Worm (Caenorhabditis elegans) whole organism, young adult: ENCODE data around the gene T13F3.8.

Source experiments
- B0019.2 ChIP-seq: fragments of 200-800 bp; sonication (Bioruptor generic); conservative IDR thresholded peaks from 2 replicates; pipeline ENCODE4 v1.3.6; 2022; ENCODE audit warnings: missing genetic modification reagents, missing genetic modification characterization, missing compliant biosample characterization
- B0035.1 ChIP-seq: sonication (generic microtip); optimal IDR thresholded peaks from 2 replicates; lab custom pipeline; 2016; ENCODE audit warnings: missing genetic modification characterization, mild to moderate bottlenecking, missing compliant biosample characterization, missing genotype, missing genetic modification reagents
- C17E4.6 ChIP-seq: fragments of 200-800 bp; sonication (Bioruptor generic); IDR thresholded peaks from 2 replicates; pipeline ENCODE4 v1.3.6; 2022; ENCODE audit warnings: missing genetic modification reagents, missing genetic modification characterization, missing compliant biosample characterization
- F22D6.2 ChIP-seq: sonication (generic microtip); optimal IDR thresholded peaks from 2 replicates; lab custom pipeline; 2016; ENCODE audit warnings: mild to moderate bottlenecking, missing genetic modification characterization, missing compliant biosample characterization
- F55B11.4 ChIP-seq: sonication (generic microtip); optimal IDR thresholded peaks from 2 replicates; lab custom pipeline; 2016; ENCODE audit warnings: missing compliant biosample characterization, missing genetic modification characterization, borderline replicate concordance; ENCODE audit not compliant: insufficient read depth
- T07F8.4 ChIP-seq: sonication (generic microtip); optimal IDR thresholded peaks from 2 replicates; lab custom pipeline; 2016; ENCODE audit warnings: mild to moderate bottlenecking, missing genetic modification characterization, moderate library complexity, missing compliant biosample characterization
- Y53G8AR.9 ChIP-seq: fragments of 200-800 bp; sonication (Bioruptor generic); conservative IDR thresholded peaks from 2 replicates; pipeline ENCODE4 v1.3.6; 2022; ENCODE audit warnings: missing genetic modification reagents, missing genetic modification characterization, missing compliant biosample characterization
- akir-1 ChIP-seq: fragments of 200-800 bp; sonication (Bioruptor generic); optimal IDR thresholded peaks from 2 replicates; lab custom pipeline; 2018; ENCODE audit warnings: mild to moderate bottlenecking, missing genetic modification characterization, moderate library complexity, missing compliant biosample characterization
- ama-1 ChIP-seq, 3 experiments: fragments of 150-350 bp in 1 of 3; sonication (generic microtip) in 2 of 3; optimal IDR thresholded peaks; 2 replicates each; lab custom pipeline; 2014 to 2018; ENCODE audit warnings: missing biosample characterization in 2 of 3, missing genetic modification characterization in 2 of 3, missing genetic modification reagents in 2 of 3
- aptf-3 ChIP-seq: fragments of 200-800 bp; sonication (Bioruptor generic); IDR thresholded peaks from 2 replicates; pipeline ENCODE4 v1.3.6; 2022; ENCODE audit warnings: missing genetic modification characterization, missing compliant biosample characterization
- athp-1 ChIP-seq: sonication (generic microtip); optimal IDR thresholded peaks from 2 replicates; lab custom pipeline; 2017; ENCODE audit warnings: mild to moderate bottlenecking, missing genetic modification characterization, missing compliant biosample characterization
- attf-3 ChIP-seq: fragments of 200-800 bp; sonication (Bioruptor generic); conservative IDR thresholded peaks from 2 replicates; pipeline ENCODE4 v1.3.6; 2022; ENCODE audit warnings: missing genetic modification reagents, missing genetic modification characterization, missing compliant biosample characterization
- attf-5 ChIP-seq: fragments of 200-800 bp; sonication (Bioruptor generic); optimal IDR thresholded peaks from 2 replicates; lab custom pipeline; 2018; ENCODE audit warnings: mild to moderate bottlenecking, missing genetic modification characterization, missing compliant biosample characterization
- attf-6 ChIP-seq: fragments of 200-800 bp; sonication (Bioruptor generic); IDR thresholded peaks from 2 replicates; pipeline ENCODE4 v1.3.6; 2022; ENCODE audit warnings: missing genetic modification reagents, missing genetic modification characterization, missing compliant biosample characterization
- bed-1 ChIP-seq: fragments of 200-800 bp; sonication (Bioruptor generic); IDR thresholded peaks from 2 replicates; pipeline ENCODE4 v1.3.6; 2022; ENCODE audit warnings: missing genetic modification reagents, missing genetic modification characterization, missing compliant biosample characterization
- ceh-100 ChIP-seq: fragments of 200-800 bp; sonication (Bioruptor generic); IDR thresholded peaks from 2 replicates; pipeline ENCODE4 v1.3.6; 2022; ENCODE audit warnings: missing genetic modification reagents, missing genetic modification characterization, missing compliant biosample characterization
- ceh-40 ChIP-seq: fragments of 200-800 bp; sonication (Bioruptor generic); IDR thresholded peaks from 2 replicates; pipeline ENCODE4 v1.3.6; 2022; ENCODE audit warnings: missing genetic modification characterization, missing compliant biosample characterization
- ceh-91 ChIP-seq: fragments of 200-800 bp; sonication (Bioruptor generic); IDR thresholded peaks from 2 replicates; pipeline ENCODE4 v1.3.6; 2022; ENCODE audit warnings: missing genetic modification reagents, missing genetic modification characterization, missing compliant biosample characterization
- chd-7 ChIP-seq: sonication (generic microtip); optimal IDR thresholded peaks from 2 replicates; lab custom pipeline; 2016; ENCODE audit warnings: mild to moderate bottlenecking, missing genetic modification characterization, moderate library complexity, missing compliant biosample characterization
- dox-1 ChIP-seq: fragments of 200-800 bp; sonication (Bioruptor generic); IDR thresholded peaks from 2 replicates; pipeline ENCODE4 v1.3.6; 2022; ENCODE audit warnings: missing genetic modification reagents, missing genetic modification characterization, missing compliant biosample characterization
- efl-1 ChIP-seq: fragments of 150-350 bp; optimal IDR thresholded peaks from 2 replicates; lab custom pipeline; 2014; ENCODE audit warnings: missing biosample characterization, missing genetic modification reagents, missing genetic modification characterization
- egl-18 ChIP-seq: fragments of 200-800 bp; sonication (Bioruptor generic); IDR thresholded peaks from 2 replicates; pipeline ENCODE4 v1.3.6; 2022; ENCODE audit warnings: missing genetic modification reagents, missing genetic modification characterization, missing compliant biosample characterization
- ets-4 ChIP-seq: fragments of 200-800 bp; sonication (Bioruptor generic); optimal IDR thresholded peaks from 2 replicates; lab custom pipeline; 2018; ENCODE audit warnings: mild to moderate bottlenecking, missing genetic modification characterization, missing compliant biosample characterization
- hlh-12 ChIP-seq: sonication (generic microtip); optimal IDR thresholded peaks from 2 replicates; lab custom pipeline; 2016; ENCODE audit warnings: missing genetic modification characterization, missing compliant biosample characterization
- hlh-26 ChIP-seq: fragments of 200-800 bp; sonication (Bioruptor generic); conservative IDR thresholded peaks from 2 replicates; pipeline ENCODE4 v1.3.6; 2022; ENCODE audit warnings: missing genetic modification reagents, missing genetic modification characterization, missing compliant biosample characterization
- hrde-1 ChIP-seq: sonication (generic microtip); optimal IDR thresholded peaks from 2 replicates; lab custom pipeline; 2016; ENCODE audit warnings: missing genetic modification characterization, mild to moderate bottlenecking, missing compliant biosample characterization, moderate library complexity, missing genotype, missing genetic modification reagents, borderline replicate concordance
- lag-1 ChIP-seq: fragments of 200-800 bp; sonication (Bioruptor generic); IDR thresholded peaks from 2 replicates; pipeline ENCODE4 v1.3.6; 2022; ENCODE audit warnings: missing genetic modification reagents, missing genetic modification characterization, missing compliant biosample characterization
- let-607 ChIP-seq, 2 experiments: fragments of 200-800 bp in 1 of 2; sonication (Bioruptor generic) in 1 of 2; sonication (generic microtip) in 1 of 2; optimal IDR thresholded peaks; 2 replicates each; lab custom pipeline; 2016 to 2018; ENCODE audit warnings: mild to moderate bottlenecking in 2 of 2, missing compliant biosample characterization in 2 of 2, missing genetic modification characterization in 2 of 2, moderate library complexity in 2 of 2, missing genotype in 1 of 2
- lsl-1 ChIP-seq: fragments of 200-800 bp; sonication (Bioruptor generic); optimal IDR thresholded peaks from 2 replicates; lab custom pipeline; 2018; ENCODE audit warnings: mild to moderate bottlenecking, missing genetic modification characterization, moderate library complexity, missing compliant biosample characterization
- madf-10 ChIP-seq: sonication (generic microtip); optimal IDR thresholded peaks from 2 replicates; lab custom pipeline; 2016; ENCODE audit warnings: mild to moderate bottlenecking, missing genetic modification characterization, missing compliant biosample characterization
- madf-6 ChIP-seq: fragments of 200-800 bp; sonication (Bioruptor generic); IDR thresholded peaks from 2 replicates; pipeline ENCODE4 v1.3.6; 2022; ENCODE audit warnings: missing genetic modification reagents, missing genetic modification characterization, missing compliant biosample characterization
- nfya-1 ChIP-seq: sonication (generic microtip); optimal IDR thresholded peaks from 2 replicates; lab custom pipeline; 2017; ENCODE audit warnings: antibody characterized with exemption, missing compliant biosample characterization, missing genetic modification characterization, borderline replicate concordance; ENCODE audit not compliant: insufficient read depth
- nfya-2 ChIP-seq: fragments of 200-800 bp; sonication (Bioruptor generic); IDR thresholded peaks from 2 replicates; pipeline ENCODE4 v1.3.6; 2022; ENCODE audit warnings: missing genetic modification reagents, missing genetic modification characterization, missing compliant biosample characterization
- pha-4 ChIP-seq: fragments of 150-350 bp; sonication (generic microtip); optimal IDR thresholded peaks from 2 replicates; lab custom pipeline; 2014; ENCODE audit warnings: missing biosample characterization, missing genetic modification reagents, missing genetic modification characterization
- repo-1 ChIP-seq: sonication (generic microtip); optimal IDR thresholded peaks from 2 replicates; lab custom pipeline; 2017; ENCODE audit warnings: mild to moderate bottlenecking, missing genetic modification characterization, missing compliant biosample characterization
- rpc-1 ChIP-seq, 2 experiments: fragments of 150-350 bp in 1 of 2; sonication (generic microtip) in 1 of 2; optimal IDR thresholded peaks; 2 replicates each; lab custom pipeline; 2014 to 2018; ENCODE audit warnings: missing biosample characterization in 1 of 2, missing genetic modification characterization in 1 of 2, missing genetic modification reagents in 1 of 2, missing genotype in 1 of 2
- sdz-38 ChIP-seq: sonication (generic microtip); optimal IDR thresholded peaks from 2 replicates; lab custom pipeline; 2016; ENCODE audit warnings: missing genotype, missing genetic modification characterization, missing compliant biosample characterization
- snpc-1.3 ChIP-seq: sonication (generic microtip); optimal IDR thresholded peaks from 2 replicates; lab custom pipeline; 2017; ENCODE audit warnings: missing genetic modification characterization, mild to moderate bottlenecking, missing compliant biosample characterization, antibody characterized with exemption, moderate library complexity, missing genotype, missing genetic modification reagents; ENCODE audit not compliant: insufficient read depth
- snpc-3.4 ChIP-seq: sonication (generic microtip); optimal IDR thresholded peaks from 2 replicates; lab custom pipeline; 2017; ENCODE audit warnings: missing genetic modification characterization, mild to moderate bottlenecking, missing compliant biosample characterization, antibody characterized with exemption, moderate library complexity, missing genotype, missing genetic modification reagents
- sptf-2 ChIP-seq: fragments of 200-800 bp; sonication (Bioruptor generic); optimal IDR thresholded peaks from 2 replicates; lab custom pipeline; 2018; ENCODE audit warnings: mild to moderate bottlenecking, missing genetic modification characterization, missing compliant biosample characterization
- unc-62 ChIP-seq: fragments of 150-350 bp; optimal IDR thresholded peaks from 2 replicates; lab custom pipeline; 2014; ENCODE audit warnings: missing biosample characterization, missing genetic modification reagents, missing genetic modification characterization
- zfh-2 ChIP-seq: fragments of 200-800 bp; sonication (Bioruptor generic); conservative IDR thresholded peaks from 2 replicates; pipeline ENCODE4 v1.3.6; 2022; ENCODE audit warnings: missing genetic modification reagents, missing genetic modification characterization, missing compliant biosample characterization
- ztf-18 ChIP-seq: sonication (generic microtip); optimal IDR thresholded peaks from 2 replicates; lab custom pipeline; 2016; ENCODE audit warnings: missing genotype, mild to moderate bottlenecking, missing genetic modification characterization, missing compliant biosample characterization
- ztf-22 ChIP-seq: fragments of 200-800 bp; sonication (Bioruptor generic); optimal IDR thresholded peaks from 2 replicates; lab custom pipeline; 2018; ENCODE audit warnings: mild to moderate bottlenecking, missing genetic modification characterization, moderate library complexity, missing compliant biosample characterization
- ztf-26 ChIP-seq: sonication (generic microtip); optimal IDR thresholded peaks from 2 replicates; lab custom pipeline; 2017; ENCODE audit warnings: missing genetic modification characterization, missing compliant biosample characterization
- ztf-28 ChIP-seq: fragments of 200-800 bp; sonication (Bioruptor generic); IDR thresholded peaks from 2 replicates; pipeline ENCODE4 v1.3.6; 2022; ENCODE audit warnings: missing genetic modification reagents, missing genetic modification characterization, missing compliant biosample characterization
- ztf-6 ChIP-seq: fragments of 200-800 bp; sonication (Bioruptor generic); IDR thresholded peaks from 2 replicates; pipeline ENCODE4 v1.3.6; 2022; ENCODE audit warnings: missing genetic modification reagents, missing genetic modification characterization, missing compliant biosample characterization

T13F3.8 gene

DNA sequence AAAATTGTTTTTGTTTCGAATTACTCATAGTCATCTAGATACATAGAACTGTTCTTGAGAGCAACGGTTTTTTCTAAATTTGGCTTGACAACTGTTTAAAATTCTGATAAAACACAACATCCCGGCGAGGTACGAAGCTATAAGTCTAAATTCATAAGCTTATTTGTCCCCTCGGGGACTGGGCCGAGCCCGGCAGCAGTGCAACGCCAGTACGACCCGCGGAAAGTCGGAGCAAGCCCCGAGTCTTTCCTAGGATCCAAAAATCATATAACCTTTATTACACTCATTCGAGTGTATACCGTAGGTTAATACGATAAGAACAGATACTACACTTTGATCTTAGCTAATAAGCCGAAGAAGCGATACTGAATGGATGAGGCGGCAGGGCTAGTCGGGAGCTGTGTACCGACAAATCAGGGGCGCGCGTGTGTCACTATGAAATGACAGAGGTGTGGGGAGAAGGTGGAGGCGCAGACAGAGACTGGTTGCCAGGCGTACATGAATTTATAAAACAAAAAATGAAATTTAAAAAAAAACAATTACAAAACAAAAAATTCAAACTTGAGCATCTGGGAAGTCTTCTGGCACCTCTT, 44.0 kb upstream of the T13F3.8 start (continued):
- TF ChIP-seq akir-1 (no peak), snpc-3.4 (tag; lab: Kevin White, UChicago) (peak; percentile 74), attf-5 (GFP tag; lab: Kevin White, UChicago) (no peak), nfya-2 (GFP tag; lab: Robert Waterston, UW) (no peak), athp-1 (tag; lab: Kevin White, UChicago) (no peak), hlh-12 (no peak), Y53G8AR.9 (GFP tag; lab: Robert Waterston, UW) (0 out of 2 replicates have a peak, but pooled peaks have one; percentile 44), hlh-26 (GFP tag; lab: Robert Waterston, UW) (no peak), chd-7 (tag; lab: Kevin White, UChicago) (no peak), ceh-91 (no peak), C17E4.6 (GFP tag; lab: Robert Waterston, UW) (no peak), F55B11.4 (no peak), madf-10 (tag; lab: Kevin White, UChicago) (no peak), unc-62 (GFP tag; lab: Kevin White, UChicago) (no peak), T07F8.4 (tag; lab: Kevin White, UChicago) (no peak), B0035.1 (tag; lab: Kevin White, UChicago) (no peak), bed-1 (GFP tag; lab: Robert Waterston, UW) (no peak), attf-3 (GFP tag; lab: Robert Waterston, UW) (no peak), ztf-28 (GFP tag; lab: Robert Waterston, UW) (no peak), dox-1 (peak; percentile 77), egl-18 (GFP tag; lab: Robert Waterston, UW) (no peak), zfh-2 (GFP tag; lab: Robert Waterston, UW) (0 out of 2 replicates have a peak, but pooled peaks have one; percentile 20), ets-4 (GFP tag; lab: Kevin White, UChicago) (no peak), hrde-1 (no peak), nfya-1 (tag; lab: Kevin White, UChicago) (no peak), ztf-26 (no peak), repo-1 (no peak), let-607 (tag; optimal IDR thresholded peaks at IDR 0.05; lab: Kevin White, UChicago) (no peak), ztf-6 (GFP tag; lab: Robert Waterston, UW) (no peak), madf-6 (peak; percentile 73), lsl-1 (GFP tag; lab: Kevin White, UChicago) (peak; percentile 64), aptf-3 (no peak), sdz-38 (no peak), lag-1 (GFP tag; lab: Robert Waterston, UW) (no peak), efl-1 (GFP tag; lab: Kevin White, UChicago) (no peak), ceh-100 (GFP tag; lab: Robert Waterston, UW) (peak; percentile 40; the same call in 1 of the 2 replicates), pha-4 (tag; lab: Kevin White, UChicago) (no peak), F22D6.2 (no peak), ztf-22 (GFP tag; lab: Kevin White, UChicago) (no peak), ztf-18 (peak; percentile 27), B0019.2 (GFP tag; lab: Robert Waterston, UW) (no peak), ama-1 (optimal IDR thresholded peaks at IDR 0.05; lab: Kevin White, UChicago) (no peak), ama-1 (GFP tag; optimal IDR thresholded peaks at IDR 0.05; lab: Kevin White, UChicago) (no peak), sptf-2 (no peak), rpc-1 (optimal IDR thresholded peaks at IDR 0.05; lab: Kevin White, UChicago) (no peak), rpc-1 (tag; optimal IDR thresholded peaks at IDR 0.05; lab: Kevin White, UChicago) (peak; percentile 3), snpc-1.3 (tag; lab: Kevin White, UChicago) (no peak), ceh-40 (no peak), attf-6 (GFP tag; lab: Robert Waterston, UW) (peak; percentile 96)
